Fruit fly (Drosophila melanogaster): Measurements from ENCODE around the gene Nedd4.
A peak's percentile ranks its signal among the peaks of the same experiment; 100 is the strongest.

DNA sequence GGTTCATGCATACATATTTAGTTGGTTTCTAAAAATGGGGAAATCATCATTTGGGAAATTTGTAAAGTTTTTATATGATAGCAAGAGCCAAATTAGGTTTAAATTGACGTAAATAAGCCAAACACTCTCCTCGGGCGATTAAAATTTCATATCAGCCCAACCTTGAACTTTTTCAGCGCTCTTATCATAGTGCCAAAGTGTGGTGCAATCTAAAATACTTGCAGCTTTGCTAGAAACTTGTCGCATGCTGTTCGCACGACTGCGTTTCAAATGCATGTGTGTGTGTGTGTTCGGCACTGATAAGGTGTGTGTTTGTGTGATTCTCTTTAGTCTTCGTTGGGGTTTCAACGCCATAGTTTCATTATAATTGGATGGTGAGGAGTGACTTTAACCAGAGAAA is 23.1 kb upstream of the Nedd4 start:
- peak; percentile 42 for TF ChIP-seq CG8159 (tag; optimal IDR thresholded peaks at IDR 0.05)
- no peak for TF ChIP-seq CG13204 (GFP tag; optimal IDR thresholded peaks at IDR 0.05)
- TF ChIP-seq gl (tag; optimal IDR thresholded peaks at IDR 0.05), result no peak
- no peak for TF ChIP-seq D1 (tag; optimal IDR thresholded peaks at IDR 0.05)
- no peak for TF ChIP-seq Ets98B (GFP tag; IDR thresholded peaks at IDR 0.05)
- no peak for TF ChIP-seq CG15710 (tag; optimal IDR thresholded peaks at IDR 0.05)
- TF ChIP-seq rn (GFP tag; IDR thresholded peaks at IDR 0.05), result no peak
- TF ChIP-seq CG10348 (GFP tag; IDR thresholded peaks at IDR 0.05), result no peak
- TF ChIP-seq CG9948 (tag; optimal IDR thresholded peaks at IDR 0.05), result peak; percentile 14
- no peak for TF ChIP-seq CG4496 (GFP tag; IDR thresholded peaks at IDR 0.05)
- no peak for TF ChIP-seq CG34367 (tag; optimal IDR thresholded peaks at IDR 0.05)
- no peak for TF ChIP-seq Pif1B (GFP tag; optimal IDR thresholded peaks at IDR 0.05)
- no peak for TF ChIP-seq fd96Ca (GFP tag; IDR thresholded peaks at IDR 0.05)
